Fruit fly (Drosophila melanogaster) whole organism: ENCODE results near the gene CG13917.

ENCODE experiments used
- CG8478 ChIP-seq: fragments of >200 bp; optimal IDR thresholded peaks from 2 replicates; lab custom pipeline; 2018; ENCODE audit warnings: inconsistent platforms
- Dll ChIP-seq: fragments of >200 bp; optimal IDR thresholded peaks from 2 replicates; lab custom pipeline; 2017
- EcR ChIP-seq, 2 experiments: fragments of >200 bp; optimal IDR thresholded peaks; 2 replicates each; lab custom pipeline; 2017; ENCODE audit warnings: missing biosample characterization in 2 of 2, missing genetic modification characterization in 2 of 2, missing genetic modification reagents in 2 of 2
- pan ChIP-seq: fragments of >200 bp; optimal IDR thresholded peaks from 2 replicates; lab custom pipeline; 2017
- psq ChIP-seq: fragments of >200 bp; optimal IDR thresholded peaks from 2 replicates; lab custom pipeline; 2017
- usp ChIP-seq: fragments of >200 bp; optimal IDR thresholded peaks from 2 replicates; lab custom pipeline; 2017; ENCODE audit warnings: missing biosample characterization, missing genetic modification characterization, mixed read lengths

The CG13917 gene

dm6 chr3L:1576489-1577106 lies at the start of gene CG13917:
TSS of gene CG13917 (plus strand) at chr3L:1576699.
- TF ChIP-seq pan (no peak), psq (no peak), CG8478 (no peak), Dll (no peak), usp (no peak), EcR (GFP tag; optimal IDR thresholded peaks at IDR 0.05; lab: Kevin White, UChicago) (no peak)

DNA sequence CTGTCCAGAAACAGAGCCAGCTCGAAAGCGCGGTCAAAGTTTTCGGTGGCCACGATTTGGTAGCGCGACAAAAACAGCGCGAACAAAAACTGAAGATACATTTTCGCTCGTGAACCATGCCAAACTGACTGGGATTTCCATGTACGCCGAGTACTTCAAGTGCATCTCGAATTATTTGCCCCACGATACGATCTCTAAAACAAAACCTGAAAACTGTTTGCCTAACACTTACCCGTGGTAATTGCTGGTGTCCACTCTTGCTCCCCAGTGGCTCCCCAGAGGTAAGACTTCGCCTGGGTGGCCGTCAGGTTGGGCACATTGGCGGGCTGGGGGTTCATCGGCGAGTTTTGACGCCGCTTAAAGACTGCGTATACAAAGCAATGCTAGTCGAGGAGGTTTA lies 45.3 kb upstream of the CG13917 start, which contains the start of gene Ir62a:
Gene Ir62a, minus strand, starts transcription at position 101 of the 400 bp plus-strand sequence.
- TF ChIP-seq psq = no peak
- no peak for TF ChIP-seq pan
- TF ChIP-seq usp = no peak
- TF ChIP-seq CG8478 = no peak
- no peak for TF ChIP-seq EcR (GFP tag; optimal IDR thresholded peaks at IDR 0.05; lab: Kevin White, UChicago)
- TF ChIP-seq Dll = no peak

dm6 chr3L:1533699-1534431 lies 42.6 kb upstream of the CG13917 start, which contains the start of gene Iml1:
TSS of gene Iml1 (minus strand) at chr3L:1534034.
- no peak for TF ChIP-seq usp
- TF ChIP-seq CG8478 = no peak
- TF ChIP-seq psq = no peak
- no peak for TF ChIP-seq pan

dm6 chr3L:1536487-1537337 lies 39.8 kb upstream of the CG13917 start, which contains the start of the genes CG12091 and pns:
TSS of gene CG12091 (minus strand) at chr3L:1536835.
TSS of gene pns (plus strand) at chr3L:1537137.
- no peak for TF ChIP-seq psq
- TF ChIP-seq CG8478 = no peak
- TF ChIP-seq EcR (GFP tag; optimal IDR thresholded peaks at IDR 0.05; lab: Kevin White, UChicago) = no peak
- no peak for TF ChIP-seq pan
- no peak for TF ChIP-seq Dll
- TF ChIP-seq usp = no peak

DNA sequence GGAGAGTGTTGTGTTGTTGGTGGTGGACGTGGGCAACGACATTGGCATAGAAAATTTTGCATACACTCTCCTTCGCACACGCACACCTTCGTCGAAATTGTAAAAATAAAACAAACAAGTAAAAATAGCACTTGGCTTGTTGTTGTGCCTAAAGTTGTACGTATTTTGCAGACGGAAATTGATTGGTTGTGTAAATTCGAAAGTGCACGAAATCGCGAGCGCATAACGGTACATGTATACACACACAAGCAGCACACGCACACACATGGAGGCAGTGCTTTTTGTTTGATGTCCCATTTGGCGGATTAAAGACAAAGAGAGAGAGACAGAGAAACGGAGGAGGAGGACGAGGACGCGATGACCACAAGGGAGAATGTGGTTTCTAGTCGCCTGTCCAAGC lies 39.1 kb upstream of the CG13917 start:
- TF ChIP-seq EcR (GFP tag; optimal IDR thresholded peaks at IDR 0.05; lab: Kevin White, UChicago) = no peak
- no peak for TF ChIP-seq pan
- TF ChIP-seq usp = no peak
- no peak for TF ChIP-seq CG8478

dm6 chr3L:1538314-1538854 lies 38.1 kb upstream of the CG13917 start:
- no peak for TF ChIP-seq EcR (GFP tag; optimal IDR thresholded peaks at IDR 0.05; lab: Kevin White, UChicago)
- no peak for TF ChIP-seq pan
- TF ChIP-seq CG8478 = no peak
- TF ChIP-seq usp = no peak
- no peak for TF ChIP-seq Dll
- TF ChIP-seq psq = no peak

DNA sequence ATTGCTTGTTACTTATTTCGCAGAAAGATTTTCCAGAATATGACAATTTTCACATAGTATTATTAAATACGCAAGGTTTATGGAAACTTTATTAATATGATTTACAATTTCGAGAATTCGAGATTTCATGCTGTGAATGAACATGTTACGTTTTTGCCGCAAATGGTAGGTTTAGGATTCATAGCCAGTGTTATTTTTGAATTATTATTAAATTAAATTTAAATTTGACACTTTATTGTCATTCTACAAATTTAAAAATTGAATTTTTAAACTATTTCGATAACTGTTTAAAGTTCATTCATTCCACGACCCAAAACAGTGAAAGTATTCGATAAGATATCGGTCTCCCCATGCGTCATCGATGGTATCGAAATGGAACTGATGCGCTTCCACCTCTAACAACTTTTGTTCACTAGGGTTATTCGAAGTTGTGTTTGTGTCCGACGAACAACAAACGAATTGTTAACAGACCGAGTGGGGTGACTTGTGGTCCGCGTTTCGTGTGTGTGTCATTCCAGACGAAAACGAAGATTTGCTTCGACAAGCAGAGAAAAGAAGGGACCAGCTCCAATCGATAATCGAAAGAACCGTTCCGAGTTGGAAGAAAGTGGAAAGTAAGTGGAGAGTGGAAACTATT lies 30.7 kb upstream of the CG13917 start, which contains the start of the genes CG32313 and Pcyt1:
Gene CG32313, minus strand, starts transcription at position 51 of the 637 bp plus-strand sequence.
Gene Pcyt1, plus strand, starts transcription at position 400 of the 637 bp plus-strand sequence.
- TF ChIP-seq pan = no peak
- no peak for TF ChIP-seq CG8478
- no peak for TF ChIP-seq psq
- TF ChIP-seq usp = no peak
- TF ChIP-seq EcR (GFP tag; optimal IDR thresholded peaks at IDR 0.05; lab: Kevin White, UChicago) = no peak
- TF ChIP-seq Dll = no peak

DNA sequence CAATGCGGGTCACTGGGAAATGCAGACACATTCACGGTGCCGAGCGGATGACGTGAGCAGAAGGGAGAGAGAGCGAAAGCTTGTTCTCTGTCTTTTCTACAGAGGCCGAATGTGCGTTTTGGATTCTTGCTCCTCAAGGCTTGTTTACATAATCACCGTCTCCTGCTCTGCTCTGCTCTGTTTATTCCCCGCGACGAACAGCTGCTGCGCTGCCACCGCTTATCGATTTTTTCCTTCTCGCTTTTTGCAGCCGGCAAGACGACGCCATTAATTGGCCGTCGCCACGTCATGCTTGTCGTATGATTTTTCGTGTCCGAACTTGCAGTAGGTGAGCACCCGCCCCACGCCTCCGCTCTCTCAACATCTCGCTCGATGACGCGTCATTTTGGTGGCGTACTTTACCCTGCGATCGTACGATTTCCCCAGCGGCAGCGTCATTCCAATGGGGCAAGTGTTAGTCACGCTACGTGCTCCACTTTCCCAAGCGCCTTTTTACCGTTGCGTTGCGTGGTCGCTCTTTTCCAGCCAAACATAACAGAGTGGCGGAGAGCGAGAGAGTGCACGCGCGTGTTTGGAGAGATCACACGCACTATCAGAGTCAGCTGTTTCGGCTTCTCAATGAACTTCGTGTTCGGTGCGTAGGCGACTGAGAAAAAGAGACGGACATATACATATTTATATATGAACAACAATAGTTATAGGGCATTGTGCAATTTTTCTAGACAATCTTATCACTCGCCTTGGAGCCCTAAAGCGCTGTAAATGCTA lies 30.0 kb upstream of the CG13917 start:
- TF ChIP-seq pan (no peak), Dll (peak; percentile 77), EcR (GFP tag; optimal IDR thresholded peaks at IDR 0.05; lab: Kevin White, UChicago) (no peak), psq (no peak), CG8478 (no peak), usp (no peak)

DNA sequence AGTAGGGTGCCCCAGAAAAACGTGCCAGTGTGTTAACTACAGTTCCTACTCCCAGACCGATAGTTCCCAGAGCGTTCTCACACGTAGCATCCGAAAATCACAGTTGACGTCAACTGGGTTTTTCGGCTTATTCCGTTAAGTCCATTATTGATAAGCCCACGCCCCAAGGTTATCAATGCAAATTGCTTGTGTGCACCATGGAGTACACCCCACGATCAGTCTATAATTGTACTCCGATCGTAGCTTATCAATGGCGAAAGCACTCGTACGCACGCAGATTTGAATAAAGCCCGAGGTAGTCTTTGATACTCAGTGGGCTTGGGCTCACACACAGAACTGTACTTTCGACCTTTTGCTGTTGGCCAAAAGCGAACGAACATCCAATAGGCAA lies 29.4 kb upstream of the CG13917 start:
- no peak for TF ChIP-seq pan
- no peak for TF ChIP-seq CG8478
- TF ChIP-seq usp = no peak
- TF ChIP-seq EcR (GFP tag; optimal IDR thresholded peaks at IDR 0.05; lab: Kevin White, UChicago) = no peak
- no peak for TF ChIP-seq psq
- TF ChIP-seq Dll = no peak

DNA sequence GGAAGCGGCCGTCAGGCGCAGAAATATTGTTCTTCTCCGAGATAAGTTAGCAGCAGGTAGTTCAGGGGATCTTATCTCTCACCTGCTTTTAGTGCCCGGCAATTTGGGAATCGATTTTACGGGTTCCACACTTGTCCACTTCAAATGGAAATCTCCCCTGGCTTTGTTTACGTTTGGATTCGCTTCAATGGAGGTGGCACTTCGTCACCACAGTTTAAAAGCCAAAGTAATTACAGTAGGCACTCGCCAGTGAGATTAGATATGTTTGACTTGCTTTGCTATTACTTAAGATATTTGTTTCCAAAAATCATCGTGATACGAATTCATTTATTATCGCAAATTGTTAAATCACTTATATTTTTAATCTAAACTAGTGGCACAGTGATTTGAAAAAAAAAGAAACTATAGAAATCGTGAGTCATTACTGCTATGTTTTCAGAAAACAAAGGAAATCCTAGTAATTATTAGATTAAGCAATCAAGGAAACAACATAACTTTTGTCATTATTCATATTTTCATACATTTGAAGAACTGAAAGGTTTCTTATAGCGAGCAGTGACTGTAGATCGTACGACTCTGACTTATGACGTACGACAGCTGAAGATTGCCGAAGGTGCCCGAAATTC lies 28.0 kb upstream of the CG13917 start:
- TF ChIP-seq pan = no peak
- TF ChIP-seq Dll = no peak
- TF ChIP-seq CG8478 = no peak
- no peak for TF ChIP-seq psq
- no peak for TF ChIP-seq EcR (GFP tag; optimal IDR thresholded peaks at IDR 0.05; lab: Kevin White, UChicago)
- TF ChIP-seq usp = no peak

DNA sequence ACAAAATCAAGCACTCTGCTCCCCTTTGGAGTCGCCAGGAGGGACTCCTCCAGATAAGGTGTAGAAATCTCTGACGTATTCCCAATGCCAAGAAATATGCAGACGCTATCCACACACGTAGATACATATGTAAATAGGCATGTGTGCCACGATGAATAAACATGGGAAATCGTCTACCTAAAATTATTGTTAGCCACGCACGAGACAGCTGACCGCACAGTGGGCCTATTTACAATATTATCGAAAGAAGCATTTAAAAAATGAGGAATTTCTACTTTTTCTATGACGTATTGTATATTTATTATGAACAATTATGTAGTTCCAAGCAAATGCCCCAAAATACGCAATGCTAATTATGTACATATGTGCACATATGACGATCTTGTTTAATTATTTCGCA lies 27.4 kb upstream of the CG13917 start:
- TF ChIP-seq EcR (GFP tag; optimal IDR thresholded peaks at IDR 0.05; lab: Kevin White, UChicago) = no peak
- no peak for TF ChIP-seq Dll
- no peak for TF ChIP-seq pan
- no peak for TF ChIP-seq psq
- TF ChIP-seq usp = no peak
- no peak for TF ChIP-seq CG8478
